Worm (Caenorhabditis elegans) whole organism, L4 larva: ENCODE results near the gene mans-4.

Experiments used
- T20F7.1 ChIP-seq: fragments of 200-800 bp; sonication (Bioruptor generic); optimal IDR thresholded peaks from 2 replicates; lab custom pipeline; 2018; ENCODE audit warnings: mild to moderate bottlenecking, missing genetic modification characterization, missing compliant biosample characterization
- ama-1 ChIP-seq: fragments of 150-350 bp; optimal IDR thresholded peaks from 2 replicates; lab custom pipeline; 2014; ENCODE audit warnings: inconsistent platforms, mixed read lengths
- ceh-32 ChIP-seq: sonication (generic microtip); optimal IDR thresholded peaks from 2 replicates; lab custom pipeline; 2016; ENCODE audit warnings: mild to moderate bottlenecking, missing genetic modification characterization, missing compliant biosample characterization; ENCODE audit not compliant: poor library complexity
- dve-1 ChIP-seq: sonication (generic microtip); optimal IDR thresholded peaks from 2 replicates; lab custom pipeline; 2017; ENCODE audit warnings: antibody characterized with exemption, mild to moderate bottlenecking, missing genetic modification characterization, missing compliant biosample characterization; ENCODE audit not compliant: insufficient read depth
- fkh-10 ChIP-seq: fragments of 150-350 bp; optimal IDR thresholded peaks from 2 replicates; lab custom pipeline; 2014; ENCODE audit warnings: missing biosample characterization, missing genetic modification reagents, missing genetic modification characterization
- lin-1 ChIP-seq: fragments of 200-800 bp; sonication (Bioruptor generic); IDR thresholded peaks from 2 replicates; pipeline ENCODE4 v1.3.6; 2022; ENCODE audit warnings: missing genetic modification reagents, missing genetic modification characterization, missing compliant biosample characterization
- lin-13 ChIP-seq: fragments of 150-350 bp; optimal IDR thresholded peaks from 2 replicates; lab custom pipeline; 2014; ENCODE audit warnings: missing biosample characterization, missing genetic modification reagents, missing genetic modification characterization
- lin-29 ChIP-seq: fragments of 200-800 bp; sonication (Bioruptor generic); IDR thresholded peaks from 2 replicates; pipeline ENCODE4 v1.3.6; 2022; ENCODE audit warnings: missing genetic modification reagents, missing genetic modification characterization, missing compliant biosample characterization
- mdl-1 ChIP-seq, 2 experiments: fragments of 150-350 bp in 1 of 2; sonication (generic microtip) in 1 of 2; optimal IDR thresholded peaks; 2 replicates each; lab custom pipeline; 2014 to 2017; ENCODE audit warnings: missing biosample characterization in 2 of 2, missing genetic modification characterization in 2 of 2
- nhr-11 ChIP-seq: fragments of 150-350 bp; optimal IDR thresholded peaks from 2 replicates; lab custom pipeline; 2014; ENCODE audit warnings: missing biosample characterization, missing genetic modification characterization
- unc-62 ChIP-seq, 3 experiments: fragments of 150-350 bp in 1 of 3; sonication (generic microtip); optimal IDR thresholded peaks in 2 of 3; peaks in 1 of 3; 1 replicate in 1 of 3; 2 replicates in 2 of 3; lab custom pipeline; 2014 to 2017; ENCODE audit warnings: missing biosample characterization in 3 of 3, missing genetic modification characterization in 3 of 3, missing genetic modification reagents in 3 of 3, missing genotype in 1 of 3
- ztf-11 ChIP-seq: fragments of 150-350 bp; optimal IDR thresholded peaks from 2 replicates; lab custom pipeline; 2014; ENCODE audit warnings: missing biosample characterization, missing genetic modification characterization

ce11 chrIV:9090538-9091195 is 12.3 kb upstream of the mans-4 start:
- TF ChIP-seq lin-29 (GFP tag; lab: Robert Waterston, UW) (no peak), ztf-11 (no peak), nhr-11 (tag; lab: Kevin White, UChicago) (no peak), mdl-1 (tag; optimal IDR thresholded peaks at IDR 0.05; lab: Kevin White, UChicago) (no peak), lin-13 (GFP tag; lab: Kevin White, UChicago) (no peak), dve-1 (no peak), lin-1 (GFP tag; lab: Robert Waterston, UW) (no peak), ama-1 (no peak), fkh-10 (GFP tag; lab: Kevin White, UChicago) (no peak), T20F7.1 (GFP tag; lab: Kevin White, UChicago) (no peak), ceh-32 (tag; lab: Kevin White, UChicago) (no peak), unc-62 (GFP tag; optimal IDR thresholded peaks at IDR 0.05 in 1 of 2; lab: Kevin White, UChicago) (peak in 1 of 2 experiments; percentile 32), unc-62 (tag; optimal IDR thresholded peaks at IDR 0.05; lab: Kevin White, UChicago) (no peak)
